Worm (Caenorhabditis elegans) whole organism, L3 larva: ENCODE measurements around the gene K02C4.2.

Experiments used
- R02D3.7 ChIP-seq: fragments of 150-350 bp; optimal IDR thresholded peaks from 2 replicates; lab custom pipeline; 2014; ENCODE audit warnings: missing biosample characterization, missing genetic modification characterization
- ZK546.5 ChIP-seq: sonication (generic microtip); optimal IDR thresholded peaks from 2 replicates; lab custom pipeline; 2017; ENCODE audit warnings: missing biosample characterization, missing genetic modification characterization
- aly-2 ChIP-seq: fragments of 150-350 bp; optimal IDR thresholded peaks from 2 replicates; lab custom pipeline; 2014; ENCODE audit warnings: missing biosample characterization, missing genetic modification characterization
- ama-1 ChIP-seq: fragments of 150-350 bp; optimal IDR thresholded peaks from 2 replicates; lab custom pipeline; 2018
- ceh-16 ChIP-seq: sonication (generic microtip); optimal IDR thresholded peaks from 2 replicates; lab custom pipeline; 2017; ENCODE audit warnings: missing biosample characterization, missing genetic modification characterization
- ceh-28 ChIP-seq: fragments of 150-350 bp; optimal IDR thresholded peaks from 2 replicates; lab custom pipeline; 2014; ENCODE audit warnings: missing biosample characterization, missing genetic modification reagents, missing genetic modification characterization
- ceh-82 ChIP-seq: fragments of 150-350 bp; optimal IDR thresholded peaks from 2 replicates; lab custom pipeline; 2014; ENCODE audit warnings: missing biosample characterization, missing genetic modification characterization
- ceh-9 ChIP-seq: sonication (generic microtip); optimal IDR thresholded peaks from 2 replicates; lab custom pipeline; 2018; ENCODE audit warnings: missing biosample characterization, missing genetic modification characterization
- daf-12 ChIP-seq: fragments of 150-350 bp; optimal IDR thresholded peaks from 2 replicates; lab custom pipeline; 2014; ENCODE audit warnings: missing biosample characterization, missing genetic modification reagents, missing genetic modification characterization
- egl-27 ChIP-seq: sonication (generic microtip); optimal IDR thresholded peaks from 4 replicates; lab custom pipeline; 2017; ENCODE audit warnings: missing biosample characterization, missing genetic modification reagents, missing genetic modification characterization
- egl-5 ChIP-seq: fragments of 150-350 bp; optimal IDR thresholded peaks from 2 replicates; lab custom pipeline; 2017; ENCODE audit warnings: missing biosample characterization, missing genetic modification reagents, missing genetic modification characterization, inconsistent platforms
- elt-1 ChIP-seq: fragments of 150-350 bp; optimal IDR thresholded peaks from 2 replicates; lab custom pipeline; 2014; ENCODE audit warnings: missing biosample characterization, missing genetic modification characterization
- elt-2 ChIP-seq: sonication (generic microtip); optimal IDR thresholded peaks from 2 replicates; lab custom pipeline; 2016; ENCODE audit warnings: missing genetic modification reagents, mild to moderate bottlenecking, missing genetic modification characterization, missing compliant biosample characterization
- elt-3 ChIP-seq, 3 experiments: fragments of 150-350 bp in 1 of 3; sonication (generic microtip) in 2 of 3; optimal IDR thresholded peaks; 2 replicates in 2 of 3; 4 replicates in 1 of 3; lab custom pipeline; 2014 to 2017; ENCODE audit warnings: missing biosample characterization in 3 of 3, missing genetic modification characterization in 3 of 3
- fkh-10 ChIP-seq: sonication (generic microtip); optimal IDR thresholded peaks from 2 replicates; lab custom pipeline; 2017; ENCODE audit warnings: missing biosample characterization, missing genetic modification reagents, missing genetic modification characterization
- fkh-2 ChIP-seq: fragments of 150-350 bp; optimal IDR thresholded peaks from 2 replicates; lab custom pipeline; 2014; ENCODE audit warnings: missing biosample characterization, missing genetic modification reagents, missing genetic modification characterization
- fos-1 ChIP-seq: fragments of 150-350 bp; optimal IDR thresholded peaks from 2 replicates; lab custom pipeline; 2014; ENCODE audit warnings: missing biosample characterization, missing genetic modification characterization
- hmg-11 ChIP-seq: sonication (generic microtip); optimal IDR thresholded peaks from 2 replicates; lab custom pipeline; 2016; ENCODE audit warnings: missing genetic modification characterization, missing compliant biosample characterization
- jun-1 ChIP-seq: fragments of 150-350 bp; optimal IDR thresholded peaks from 2 replicates; lab custom pipeline; 2014; ENCODE audit warnings: missing biosample characterization, missing genetic modification reagents, missing genetic modification characterization
- lin-15B ChIP-seq: fragments of 150-350 bp; optimal IDR thresholded peaks from 2 replicates; lab custom pipeline; 2014; ENCODE audit warnings: missing biosample characterization, missing genetic modification characterization
- lin-39 ChIP-seq: fragments of 150-350 bp; optimal IDR thresholded peaks from 2 replicates; lab custom pipeline; 2018; ENCODE audit warnings: missing biosample characterization, missing genetic modification reagents, missing genetic modification characterization
- lsy-12 ChIP-seq: sonication (generic microtip); optimal IDR thresholded peaks from 2 replicates; lab custom pipeline; 2016; ENCODE audit warnings: mild to moderate bottlenecking, missing genetic modification characterization, missing compliant biosample characterization
- mdl-1 ChIP-seq: fragments of 150-350 bp; optimal IDR thresholded peaks from 2 replicates; lab custom pipeline; 2014; ENCODE audit warnings: missing biosample characterization, missing genetic modification characterization
- nfya-1 ChIP-seq: sonication (generic microtip); optimal IDR thresholded peaks from 2 replicates; lab custom pipeline; 2017; ENCODE audit warnings: missing genetic modification characterization, mild to moderate bottlenecking, missing compliant biosample characterization, antibody characterized with exemption, moderate library complexity; ENCODE audit not compliant: insufficient read depth
- nhr-11 ChIP-seq: fragments of 150-350 bp; optimal IDR thresholded peaks from 2 replicates; lab custom pipeline; 2014; ENCODE audit warnings: missing biosample characterization, missing genetic modification characterization
- nhr-12 ChIP-seq: fragments of 150-350 bp; optimal IDR thresholded peaks from 2 replicates; lab custom pipeline; 2014; ENCODE audit warnings: missing biosample characterization, missing genetic modification characterization
- nhr-23 ChIP-seq: fragments of 150-350 bp; optimal IDR thresholded peaks from 2 replicates; lab custom pipeline; 2014; ENCODE audit warnings: missing biosample characterization, missing genetic modification reagents, missing genetic modification characterization
- nhr-237 ChIP-seq: fragments of 150-350 bp; optimal IDR thresholded peaks from 2 replicates; lab custom pipeline; 2014; ENCODE audit warnings: missing biosample characterization, missing genetic modification characterization
- nhr-25 ChIP-seq: sonication (generic microtip); optimal IDR thresholded peaks from 2 replicates; lab custom pipeline; 2017; ENCODE audit warnings: missing biosample characterization, missing genetic modification characterization
- nhr-28 ChIP-seq: fragments of 150-350 bp; optimal IDR thresholded peaks from 2 replicates; lab custom pipeline; 2014; ENCODE audit warnings: missing biosample characterization, missing genetic modification characterization
- nhr-43 ChIP-seq: sonication (generic microtip); optimal IDR thresholded peaks from 2 replicates; lab custom pipeline; 2016; ENCODE audit warnings: mild to moderate bottlenecking, missing genetic modification characterization, missing compliant biosample characterization; ENCODE audit not compliant: poor library complexity, severe bottlenecking
- nhr-67 ChIP-seq: fragments of 150-350 bp; optimal IDR thresholded peaks from 2 replicates; lab custom pipeline; 2014; ENCODE audit warnings: missing biosample characterization, missing genetic modification characterization
- nhr-76 ChIP-seq: fragments of 150-350 bp; sonication (generic microtip); optimal IDR thresholded peaks from 5 replicates; lab custom pipeline; 2014; ENCODE audit warnings: missing biosample characterization, missing genetic modification characterization
- nhr-77 ChIP-seq: fragments of 150-350 bp; optimal IDR thresholded peaks from 2 replicates; lab custom pipeline; 2014; ENCODE audit warnings: missing biosample characterization, missing genetic modification characterization
- pha-4 ChIP-seq: fragments of 150-350 bp; optimal IDR thresholded peaks from 2 replicates; lab custom pipeline; 2014; ENCODE audit warnings: missing biosample characterization, missing genetic modification reagents, missing genetic modification characterization
- pqm-1 ChIP-seq: fragments of 150-350 bp; optimal IDR thresholded peaks from 2 replicates; lab custom pipeline; 2017; ENCODE audit warnings: missing biosample characterization, missing genetic modification characterization, inconsistent platforms
- skn-1 ChIP-seq: fragments of 150-350 bp; optimal IDR thresholded peaks from 2 replicates; lab custom pipeline; 2014; ENCODE audit warnings: missing biosample characterization, missing genetic modification characterization
- snpc-4 ChIP-seq: fragments of 150-350 bp; optimal IDR thresholded peaks from 2 replicates; lab custom pipeline; 2014; ENCODE audit warnings: missing biosample characterization, missing genetic modification characterization
- tbx-2 ChIP-seq: sonication (generic microtip); optimal IDR thresholded peaks from 2 replicates; lab custom pipeline; 2016; ENCODE audit warnings: mild to moderate bottlenecking, missing genetic modification characterization, missing compliant biosample characterization
- unc-39 ChIP-seq: sonication (generic microtip); optimal IDR thresholded peaks from 4 replicates; lab custom pipeline; 2017; ENCODE audit warnings: missing biosample characterization, missing genetic modification characterization
- unc-62 ChIP-seq: fragments of 150-350 bp; sonication (generic microtip); optimal IDR thresholded peaks from 4 replicates; lab custom pipeline; 2014; ENCODE audit warnings: missing biosample characterization, missing genetic modification reagents, missing genetic modification characterization
- zag-1 ChIP-seq: fragments of 150-350 bp; optimal IDR thresholded peaks from 2 replicates; lab custom pipeline; 2014; ENCODE audit warnings: missing biosample characterization, missing genetic modification characterization
- ztf-11 ChIP-seq: fragments of 150-350 bp; optimal IDR thresholded peaks from 2 replicates; lab custom pipeline; 2014; ENCODE audit warnings: missing biosample characterization, missing genetic modification characterization
- ztf-4 ChIP-seq: fragments of 150-350 bp; optimal IDR thresholded peaks from 2 replicates; lab custom pipeline; 2014; ENCODE audit warnings: missing biosample characterization, missing genetic modification characterization

K02C4.2 gene

ce11 chrII:8057911-8058310, 17.6 kb upstream of the K02C4.2 start:
- TF ChIP-seq skn-1 (no peak), fos-1 (tag; lab: Kevin White, UChicago) (no peak), fkh-10 (no peak), ceh-28 (tag; lab: Kevin White, UChicago) (no peak), elt-1 (tag; lab: Kevin White, UChicago) (no peak), snpc-4 (tag; lab: Kevin White, UChicago) (no peak), zag-1 (no peak), elt-2 (tag; lab: Kevin White, UChicago) (no peak), egl-5 (tag; lab: Kevin White, UChicago) (no peak), ama-1 (no peak), unc-39 (tag; lab: Kevin White, UChicago) (no peak), ceh-16 (tag; lab: Kevin White, UChicago) (no peak), nhr-77 (no peak), ceh-82 (tag; lab: Kevin White, UChicago) (no peak), nhr-76 (tag; lab: Kevin White, UChicago) (no peak), tbx-2 (no peak), aly-2 (no peak), jun-1 (tag; lab: Kevin White, UChicago) (no peak), egl-27 (tag; lab: Kevin White, UChicago) (no peak)

- TF ChIP-seq zag-1 = no peak
- no peak for TF ChIP-seq nhr-77
- TF ChIP-seq nhr-237 = no peak
- no peak for TF ChIP-seq daf-12 (tag; lab: Kevin White, UChicago)
- no peak for TF ChIP-seq mdl-1 (tag; lab: Kevin White, UChicago)
- TF ChIP-seq egl-27 (tag; lab: Kevin White, UChicago) = no peak
- TF ChIP-seq fkh-2 (tag; lab: Kevin White, UChicago) = no peak
- TF ChIP-seq elt-3 (tag; optimal IDR thresholded peaks at IDR 0.05; lab: Kevin White, UChicago) = no peak
- TF ChIP-seq elt-1 (tag; lab: Kevin White, UChicago) = no peak
- TF ChIP-seq lin-39 (tag; lab: Kevin White, UChicago) = no peak
- TF ChIP-seq nfya-1 (tag; lab: Kevin White, UChicago) = no peak
- no peak for TF ChIP-seq unc-62
- no peak for TF ChIP-seq lsy-12 (tag; lab: Kevin White, UChicago)
- TF ChIP-seq lin-15B (tag; lab: Kevin White, UChicago) = no peak
- no peak for TF ChIP-seq ztf-4 (tag; lab: Kevin White, UChicago)
Observed at ce11 chrII:8058769-8059168, 16.8 kb upstream of the K02C4.2 start, which contains the start of gene T05H10.8. Gene T05H10.8, plus strand, starts transcription at chrII:8059069.

ce11 chrII:8059532-8059931, 16.0 kb upstream of the K02C4.2 start:
- no peak for TF ChIP-seq nhr-12 (tag; lab: Kevin White, UChicago)
- peak; percentile 81 for TF ChIP-seq nhr-11
- TF ChIP-seq pha-4 (tag; lab: Kevin White, UChicago) = no peak
- TF ChIP-seq ceh-16 (tag; lab: Kevin White, UChicago) = no peak

- TF ChIP-seq ceh-82 (tag; lab: Kevin White, UChicago) (no peak), fos-1 (tag; lab: Kevin White, UChicago) (no peak), ceh-9 (tag; lab: Kevin White, UChicago) (no peak), lin-39 (tag; lab: Kevin White, UChicago) (peak; percentile 83), lin-15B (tag; lab: Kevin White, UChicago) (peak; percentile 96), egl-5 (tag; lab: Kevin White, UChicago) (peak; percentile 9), nhr-25 (peak; percentile 80), nhr-11 (no peak), snpc-4 (tag; lab: Kevin White, UChicago) (peak; percentile 68), skn-1 (peak; percentile 77), lsy-12 (tag; lab: Kevin White, UChicago) (peak; percentile 23), ztf-4 (tag; lab: Kevin White, UChicago) (no peak), ZK546.5 (tag; lab: Kevin White, UChicago) (no peak), elt-2 (tag; lab: Kevin White, UChicago) (peak; percentile 81), jun-1 (tag; lab: Kevin White, UChicago) (peak; percentile 32), unc-62 (no peak), mdl-1 (tag; lab: Kevin White, UChicago) (no peak), tbx-2 (no peak), nfya-1 (tag; lab: Kevin White, UChicago) (peak; percentile 75), fkh-10 (no peak), ceh-16 (tag; lab: Kevin White, UChicago) (no peak), unc-39 (tag; lab: Kevin White, UChicago) (no peak), aly-2 (no peak), pha-4 (tag; lab: Kevin White, UChicago) (peak; percentile 82), nhr-43 (tag; lab: Kevin White, UChicago) (peak; percentile 36), R02D3.7 (tag; lab: Kevin White, UChicago) (peak; percentile 42), hmg-11 (tag; lab: Kevin White, UChicago) (peak; percentile 22), pqm-1 (tag; lab: Kevin White, UChicago) (peak; percentile 39), ztf-11 (tag; lab: Kevin White, UChicago) (no peak), ama-1 (no peak), nhr-28 (tag; lab: Kevin White, UChicago) (no peak), nhr-67 (no peak), nhr-23 (tag; lab: Kevin White, UChicago) (no peak)
- TF ChIP-seq, all 47 proteins: peak for 15
Observed at ce11 chrII:8062334-8062791, 13.2 kb upstream of the K02C4.2 start, which contains the start of gene ufd-2. Gene ufd-2, plus strand, starts transcription at chrII:8062741.
